Fruit fly (Drosophila melanogaster): ENCODE data around the gene Orco.

Orco gene

DNA sequence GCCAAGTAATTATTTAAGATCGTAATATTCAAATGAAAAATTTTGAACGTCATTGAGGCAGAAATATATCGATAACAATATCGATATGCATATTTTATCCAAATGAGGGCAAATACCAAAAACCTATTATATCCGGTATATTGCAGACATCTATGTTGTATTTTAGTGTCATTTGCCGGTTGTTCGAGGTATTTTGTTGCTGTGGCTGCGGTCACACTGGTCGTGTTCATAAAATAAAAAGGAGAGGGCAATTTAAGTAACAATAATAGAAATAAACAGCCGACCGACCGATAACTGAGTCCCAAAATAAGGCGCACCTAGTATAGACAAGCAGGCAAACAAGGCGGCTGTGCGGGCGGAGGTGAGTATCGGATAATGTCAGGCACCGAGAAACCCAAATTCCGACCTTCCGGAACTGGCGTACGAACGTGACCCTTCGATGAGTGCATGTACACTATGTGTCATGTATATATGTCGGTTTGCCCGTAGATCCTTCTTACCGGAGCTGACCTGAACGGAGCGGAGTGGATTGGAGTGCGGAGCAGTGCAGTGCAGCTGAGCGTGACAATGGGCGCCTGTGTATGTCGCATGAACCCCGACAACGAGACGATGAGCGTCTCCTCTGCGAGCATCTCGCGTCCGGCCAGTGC, 18.3 kb downstream of the Orco start, which contains the start of gene CG1172:
TSS of gene CG1172 (plus strand) at position 181 of the 650 bp plus-strand sequence.
- no peak for TF ChIP-seq psq (optimal IDR thresholded peaks at IDR 0.05)
- no peak for TF ChIP-seq CG8478 (optimal IDR thresholded peaks at IDR 0.05)
- TF ChIP-seq Dll (optimal IDR thresholded peaks at IDR 0.05), result no peak
- no peak for TF ChIP-seq pan (optimal IDR thresholded peaks at IDR 0.05)
- no peak for TF ChIP-seq EcR (GFP tag; optimal IDR thresholded peaks at IDR 0.05)
- no peak for TF ChIP-seq usp (GFP tag; optimal IDR thresholded peaks at IDR 0.05)

DNA sequence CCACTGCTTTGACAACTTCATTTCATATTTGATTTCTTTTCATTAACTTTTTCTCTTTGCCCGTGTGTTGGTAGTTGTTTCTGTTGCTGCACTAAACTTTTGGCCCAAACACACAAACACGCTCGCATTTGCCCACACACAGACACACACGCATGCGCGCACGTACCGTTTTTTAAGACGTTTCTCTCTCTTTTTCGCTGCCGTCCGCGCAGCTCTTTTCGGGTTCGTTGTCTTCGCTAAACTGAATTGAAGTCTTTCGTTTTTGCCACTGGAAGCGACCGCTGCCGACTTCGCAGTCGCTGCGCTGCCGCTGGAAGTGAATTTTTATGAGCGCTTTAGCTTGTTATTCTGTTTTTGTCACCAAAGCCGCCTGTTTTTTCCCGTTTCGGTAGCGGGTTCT, 19.6 kb downstream of the Orco start, which contains the start of gene kkv:
TSS of gene kkv (minus strand) at position 246 of the 400 bp plus-strand sequence.
- TF ChIP-seq pan (optimal IDR thresholded peaks at IDR 0.05) (no peak), CG8478 (optimal IDR thresholded peaks at IDR 0.05) (no peak), usp (GFP tag; optimal IDR thresholded peaks at IDR 0.05) (no peak), psq (optimal IDR thresholded peaks at IDR 0.05) (no peak), EcR (GFP tag; optimal IDR thresholded peaks at IDR 0.05) (no peak), Dll (optimal IDR thresholded peaks at IDR 0.05) (no peak)

DNA sequence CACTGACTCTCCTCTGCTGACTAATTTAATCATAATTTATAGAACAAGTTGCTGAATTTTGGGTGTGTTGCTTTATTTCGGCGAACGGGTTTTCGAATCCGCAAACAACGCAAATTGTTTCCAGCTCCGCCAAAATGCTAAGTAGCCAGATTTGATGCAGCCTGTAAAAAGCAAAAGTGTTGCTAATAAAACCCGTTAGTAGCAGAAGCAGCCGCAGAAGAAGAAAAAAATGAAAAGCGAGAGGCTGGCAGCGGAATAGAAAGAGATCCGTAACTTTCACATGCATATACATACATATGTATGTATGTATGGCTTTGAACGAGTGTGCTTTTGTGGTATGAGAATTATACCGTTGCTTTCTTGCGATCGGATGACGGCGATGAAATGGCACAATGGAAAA, 20.2 kb downstream of the Orco start:
- TF ChIP-seq CG8478 (optimal IDR thresholded peaks at IDR 0.05) (no peak), pan (optimal IDR thresholded peaks at IDR 0.05) (no peak), usp (GFP tag; optimal IDR thresholded peaks at IDR 0.05) (no peak), Dll (optimal IDR thresholded peaks at IDR 0.05) (no peak), psq (optimal IDR thresholded peaks at IDR 0.05) (no peak), EcR (GFP tag; optimal IDR thresholded peaks at IDR 0.05) (no peak)

DNA sequence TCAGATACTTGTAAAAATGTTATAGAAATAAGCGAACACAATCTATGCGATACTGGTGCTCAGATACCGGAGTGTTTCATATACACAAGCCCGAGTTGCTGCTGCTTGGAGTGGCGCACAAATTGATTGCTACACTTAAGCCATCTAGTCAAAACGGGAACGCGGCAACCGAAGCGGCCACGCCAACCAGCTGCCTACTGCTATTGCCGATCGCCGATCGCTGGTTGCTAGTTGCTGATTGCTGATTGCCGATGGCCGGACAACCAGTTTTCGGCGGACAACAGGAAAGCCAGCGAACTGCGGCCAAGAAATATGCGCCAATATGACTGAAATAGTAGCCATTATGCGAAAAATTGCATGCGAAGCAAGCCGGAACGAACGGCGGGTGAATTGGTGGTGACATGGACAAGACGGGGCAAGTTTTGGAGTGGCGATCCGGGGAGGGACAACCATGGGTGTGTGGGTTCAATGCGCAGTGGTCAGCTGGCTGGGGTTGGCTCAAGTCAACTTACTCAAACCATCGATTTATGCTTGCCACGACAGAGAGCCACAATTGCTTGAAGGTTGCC, 22.0 kb downstream of the Orco start:
- no peak for TF ChIP-seq pan (optimal IDR thresholded peaks at IDR 0.05)
- TF ChIP-seq usp (GFP tag; optimal IDR thresholded peaks at IDR 0.05), result no peak
- TF ChIP-seq CG8478 (optimal IDR thresholded peaks at IDR 0.05), result no peak
- TF ChIP-seq Dll (optimal IDR thresholded peaks at IDR 0.05), result no peak
- TF ChIP-seq psq (optimal IDR thresholded peaks at IDR 0.05), result no peak
- TF ChIP-seq EcR (GFP tag; optimal IDR thresholded peaks at IDR 0.05), result no peak

DNA sequence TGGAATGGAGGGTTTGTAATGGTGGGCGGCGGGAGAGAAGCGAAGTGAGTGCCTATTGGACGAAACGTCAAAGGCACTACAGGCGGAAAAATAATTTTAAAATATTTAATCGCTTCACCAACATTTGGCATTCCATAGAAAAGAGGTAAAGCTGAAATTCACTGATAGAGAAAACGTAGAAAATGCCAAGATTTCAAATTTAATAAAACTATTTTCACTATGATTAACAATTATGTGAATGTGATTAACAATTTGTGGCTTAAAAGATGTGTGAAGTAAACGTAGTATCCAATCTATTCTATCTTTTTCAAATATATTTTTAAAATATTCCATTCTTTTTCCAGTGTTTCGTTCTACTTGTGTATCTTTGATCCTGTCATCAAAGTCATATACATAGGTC, 22.8 kb downstream of the Orco start:
- TF ChIP-seq CG8478 (optimal IDR thresholded peaks at IDR 0.05) (no peak), Dll (optimal IDR thresholded peaks at IDR 0.05) (no peak), usp (GFP tag; optimal IDR thresholded peaks at IDR 0.05) (no peak), psq (optimal IDR thresholded peaks at IDR 0.05) (no peak), pan (optimal IDR thresholded peaks at IDR 0.05) (no peak), EcR (GFP tag; optimal IDR thresholded peaks at IDR 0.05) (no peak)

DNA sequence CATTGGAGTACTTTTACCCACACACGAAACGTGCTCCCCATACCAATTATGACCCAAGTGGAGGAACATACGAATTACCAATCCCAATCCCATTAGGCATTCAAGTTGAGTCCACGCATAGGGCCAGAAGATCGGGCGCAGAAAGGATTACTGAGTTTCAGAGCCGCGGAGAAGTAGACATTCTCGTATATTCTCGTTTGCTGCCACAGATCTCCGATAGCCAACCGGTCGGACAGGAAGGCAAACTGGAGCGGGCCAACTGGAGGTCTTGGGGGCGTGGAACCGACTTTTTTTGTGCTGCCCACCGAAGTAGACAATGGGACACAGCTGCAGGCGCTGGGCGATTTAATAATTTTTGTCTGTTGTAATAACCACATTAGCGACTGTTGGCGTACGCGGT, 23.2 kb downstream of the Orco start:
- no peak for TF ChIP-seq Dll (optimal IDR thresholded peaks at IDR 0.05)
- no peak for TF ChIP-seq EcR (GFP tag; optimal IDR thresholded peaks at IDR 0.05)

DNA sequence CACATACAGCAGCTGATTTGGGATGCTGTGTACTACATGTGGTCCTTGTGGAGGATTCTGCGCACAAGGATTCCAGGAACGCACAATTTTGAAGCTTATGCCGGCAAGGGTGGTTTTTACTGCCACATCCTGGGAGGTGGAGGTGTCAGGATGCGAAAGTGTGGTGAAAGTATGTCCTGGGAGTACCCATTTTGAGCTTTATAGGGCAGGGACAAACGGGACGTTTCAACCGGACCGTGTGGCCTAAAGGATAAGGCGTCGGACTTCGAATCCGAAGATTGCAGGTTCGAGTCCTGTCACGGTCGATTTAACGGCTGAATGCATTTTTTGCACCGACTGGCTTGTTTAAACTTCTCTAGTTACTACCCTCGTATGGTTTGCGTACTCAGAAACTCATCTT, 24.2 kb downstream of the Orco start:
- TF ChIP-seq EcR (GFP tag; optimal IDR thresholded peaks at IDR 0.05) (no peak), CG8478 (optimal IDR thresholded peaks at IDR 0.05) (no peak), psq (optimal IDR thresholded peaks at IDR 0.05) (no peak), pan (optimal IDR thresholded peaks at IDR 0.05) (no peak), Dll (optimal IDR thresholded peaks at IDR 0.05) (no peak), usp (GFP tag; optimal IDR thresholded peaks at IDR 0.05) (no peak)

DNA sequence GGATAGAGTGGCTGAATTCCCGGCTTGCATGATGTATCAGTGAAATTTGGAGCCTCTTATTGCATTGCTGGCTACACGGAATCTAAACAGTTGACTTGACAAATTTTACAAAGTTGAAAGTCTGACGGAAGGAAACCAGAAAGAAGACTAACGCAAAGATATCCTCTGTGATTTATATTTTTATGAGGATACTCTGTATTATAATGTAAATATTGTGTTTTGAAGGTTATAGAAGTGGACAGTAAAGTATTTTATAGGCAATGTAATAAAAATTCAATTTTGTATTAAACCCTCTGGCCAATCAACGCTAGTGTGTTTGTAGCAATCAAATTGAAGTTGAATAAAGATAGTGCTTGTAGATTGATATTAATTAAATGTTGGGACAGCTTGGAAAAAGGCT, 24.6 kb downstream of the Orco start, which contains the start of gene CG14668:
TSS of gene CG14668 (minus strand) at position 101 of the 400 bp plus-strand sequence.
- TF ChIP-seq psq (optimal IDR thresholded peaks at IDR 0.05) (no peak), Dll (optimal IDR thresholded peaks at IDR 0.05) (no peak), EcR (GFP tag; optimal IDR thresholded peaks at IDR 0.05) (no peak)

DNA sequence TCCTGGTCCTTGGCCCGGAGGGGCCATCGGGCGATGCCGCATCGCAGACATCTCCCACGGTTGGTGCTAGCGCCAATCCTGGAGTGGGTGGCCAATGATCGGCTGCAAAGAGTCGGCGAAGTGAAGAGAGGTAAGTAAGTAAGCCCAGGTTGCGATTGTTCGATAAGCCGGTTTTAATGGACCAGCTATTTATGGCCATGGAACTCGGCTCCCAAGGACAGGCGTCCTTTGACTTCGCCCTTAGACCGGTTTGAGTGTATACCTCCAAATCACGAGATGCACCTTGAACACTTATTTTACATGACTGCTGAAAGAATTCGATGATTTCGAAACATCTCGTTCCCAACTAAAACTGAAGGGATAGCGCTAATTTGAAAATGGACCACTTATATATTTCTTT, 26.4 kb downstream of the Orco start:
- no peak for TF ChIP-seq EcR (GFP tag; optimal IDR thresholded peaks at IDR 0.05)

DNA sequence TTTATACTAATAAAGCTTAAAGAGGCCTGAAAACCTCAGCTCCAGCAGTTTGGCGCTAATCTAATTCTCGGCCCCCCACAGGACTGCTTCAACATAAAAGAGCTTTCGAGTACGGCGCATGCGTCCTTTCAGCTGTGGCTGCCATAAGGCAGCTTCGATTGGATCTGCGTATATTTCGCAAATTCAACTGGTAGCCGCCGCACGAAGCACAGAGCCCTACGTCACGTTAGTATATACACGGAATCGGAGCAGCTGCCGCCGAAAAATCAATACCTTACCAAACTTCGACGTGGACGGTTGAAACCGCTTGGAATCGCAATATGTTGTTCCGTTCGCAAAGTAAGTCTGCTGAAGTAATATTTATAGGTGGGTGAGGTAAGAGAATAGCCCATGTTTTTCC, 35.6 kb downstream of the Orco start, which contains the start of gene 7B2:
TSS of gene 7B2 (plus strand) at position 169 of the 400 bp plus-strand sequence.
- no peak for TF ChIP-seq EcR (GFP tag; optimal IDR thresholded peaks at IDR 0.05)

DNA sequence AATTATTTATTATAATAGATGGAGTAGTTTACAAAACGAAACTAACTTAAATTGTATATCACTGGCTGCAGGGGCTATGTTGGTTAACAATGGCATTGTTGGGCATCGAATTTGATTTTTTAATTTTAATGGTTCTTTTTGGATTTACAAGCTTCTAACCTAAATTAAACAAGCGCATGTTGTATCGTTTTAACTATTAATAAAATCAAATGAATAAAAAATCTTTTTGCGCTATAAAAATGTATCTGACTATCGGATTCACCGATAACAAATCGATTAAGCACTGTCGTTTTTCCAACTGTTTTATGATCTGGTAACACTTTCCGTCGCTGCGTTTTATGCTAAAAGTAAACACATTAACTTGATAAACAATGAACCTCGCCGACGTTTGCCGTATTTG, 37.5 kb downstream of the Orco start, which contains the start of the genes hd and CG14667:
TSS of gene hd (minus strand) at position 243 of the 400 bp plus-strand sequence.
TSS of gene CG14667 (plus strand) at position 303 of the 400 bp plus-strand sequence.
- no peak for TF ChIP-seq CG8478 (optimal IDR thresholded peaks at IDR 0.05)
- TF ChIP-seq pan (optimal IDR thresholded peaks at IDR 0.05), result no peak
- TF ChIP-seq Dll (optimal IDR thresholded peaks at IDR 0.05), result no peak
- no peak for TF ChIP-seq psq (optimal IDR thresholded peaks at IDR 0.05)
- no peak for TF ChIP-seq EcR (GFP tag; optimal IDR thresholded peaks at IDR 0.05)

DNA sequence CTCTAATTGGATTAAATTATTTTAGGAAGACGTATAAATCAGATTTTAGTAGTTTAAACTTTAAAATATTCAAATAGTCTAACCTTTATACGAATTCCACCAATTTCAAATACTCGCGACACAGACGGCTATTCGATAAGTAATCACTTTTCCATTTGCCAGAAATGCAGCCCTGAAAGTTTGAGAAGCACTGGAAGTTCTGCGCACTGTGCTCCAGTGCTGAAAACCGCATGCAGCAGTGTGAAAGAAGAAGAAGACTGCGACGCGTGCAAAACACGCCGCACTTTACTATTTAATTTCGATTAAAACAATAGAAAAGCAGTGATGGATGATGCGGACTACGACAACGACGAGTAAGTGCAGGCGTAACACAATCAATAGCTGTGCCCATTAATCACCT, 40.6 kb downstream of the Orco start, which contains the start of gene Polr2F:
TSS of gene Polr2F (plus strand) at position 233 of the 400 bp plus-strand sequence.
- no peak for TF ChIP-seq usp (GFP tag; optimal IDR thresholded peaks at IDR 0.05)
- TF ChIP-seq Dll (optimal IDR thresholded peaks at IDR 0.05), result no peak
- TF ChIP-seq CG8478 (optimal IDR thresholded peaks at IDR 0.05), result no peak
- no peak for TF ChIP-seq EcR (GFP tag; optimal IDR thresholded peaks at IDR 0.05)
- TF ChIP-seq psq (optimal IDR thresholded peaks at IDR 0.05), result peak; percentile 28

DNA sequence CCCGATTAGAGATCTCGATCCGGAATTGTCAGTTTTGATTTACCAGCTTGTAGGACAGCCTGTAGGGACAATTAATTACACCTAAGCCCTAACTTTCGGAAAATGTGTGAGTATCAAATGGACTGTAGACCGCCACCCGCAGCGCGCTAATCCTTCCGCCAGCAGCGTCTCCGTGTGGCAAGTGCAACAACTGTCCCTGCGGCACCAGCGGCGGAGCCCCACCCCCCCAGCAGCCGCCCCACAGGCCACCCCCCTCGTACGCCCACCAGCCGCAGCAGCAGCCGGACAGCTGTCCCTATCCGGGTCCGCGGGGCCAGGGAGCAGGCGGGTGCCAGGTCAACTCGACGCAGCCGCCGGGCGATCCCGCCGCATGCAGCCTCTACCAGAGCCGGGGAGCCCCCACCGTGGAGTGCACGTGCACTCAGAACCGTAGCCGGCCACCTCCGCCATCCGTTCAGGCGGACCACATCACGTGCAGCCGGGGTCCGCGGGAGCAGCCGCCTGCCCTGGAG, 42.7 kb downstream of the Orco start, which contains the start of the genes CG31542 and CG34277:
TSS of gene CG31542 (plus strand) at position 51 of the 512 bp plus-strand sequence.
TSS of gene CG34277 (plus strand) at position 51 of the 512 bp plus-strand sequence.
- TF ChIP-seq pan (optimal IDR thresholded peaks at IDR 0.05) (no peak), CG8478 (optimal IDR thresholded peaks at IDR 0.05) (no peak), EcR (GFP tag; optimal IDR thresholded peaks at IDR 0.05) (no peak), Dll (optimal IDR thresholded peaks at IDR 0.05) (no peak), psq (optimal IDR thresholded peaks at IDR 0.05) (no peak), usp (GFP tag; optimal IDR thresholded peaks at IDR 0.05) (no peak)

Data from whole organism.